Worm (Caenorhabditis elegans): ENCODE measurements around the gene srbc-19.

- TF ChIP-seq nhr-11 (tag; optimal IDR thresholded peaks at IDR 0.05) (no peak), pag-3 (tag; optimal IDR thresholded peaks at IDR 0.05; ENCODE audit: borderline replicate concordance) (no peak), ceh-34 (tag; optimal IDR thresholded peaks at IDR 0.05) (no peak), nfya-1 (tag; optimal IDR thresholded peaks at IDR 0.05) (no peak), fax-1 (tag; optimal IDR thresholded peaks at IDR 0.05) (no peak)
Observed at ce11 chrV:2156830-2157229, 9.7 kb downstream of the srbc-19 start, which contains the start of gene srbc-22.
